Worm (Caenorhabditis elegans) whole organism, L4/young adult: Measurements from ENCODE around the gene M162.7.

ENCODE experiments used
- W03F9.2 ChIP-seq: fragments of 150-350 bp; optimal IDR thresholded peaks from 2 replicates; lab custom pipeline; 2014; ENCODE audit warnings: missing biosample characterization, missing genetic modification characterization
- dao-5 ChIP-seq: sonication (generic microtip); optimal IDR thresholded peaks from 2 replicates; lab custom pipeline; 2016; ENCODE audit warnings: missing genotype, missing genetic modification characterization, moderate library complexity, missing compliant biosample characterization
- him-1 ChIP-seq: sonication (generic microtip); optimal IDR thresholded peaks from 2 replicates; lab custom pipeline; 2016; ENCODE audit warnings: missing genotype, missing genetic modification reagents, missing genetic modification characterization, missing compliant biosample characterization

- TF ChIP-seq him-1 (tag; lab: Kevin White, UChicago) (no peak), W03F9.2 (tag; lab: Kevin White, UChicago) (no peak), dao-5 (no peak)
Measured at ce11 chrV:19777227-19777626, 17.6 kb downstream of the M162.7 start, which contains the start of gene fbxa-118.
